Worm (Caenorhabditis elegans): Measurements from ENCODE around the gene afmd-1.
A peak's percentile ranks its signal among the peaks of the same experiment; 100 is the strongest.

The afmd-1 gene

ce11 chrIV:7205969-7206368 lies 38.1 kb upstream of the afmd-1 start, which contains the start of gene kcc-1:
TSS of gene kcc-1 (plus strand) at chrIV:7206269.
- TF ChIP-seq lsy-2 (tag; optimal IDR thresholded peaks at IDR 0.05): no peak
- TF ChIP-seq fos-1 (tag; optimal IDR thresholded peaks at IDR 0.05): no peak
- no peak for TF ChIP-seq aha-1 (tag; optimal IDR thresholded peaks at IDR 0.05)
- no peak for TF ChIP-seq sox-4 (tag; optimal IDR thresholded peaks at IDR 0.05)
- no peak for TF ChIP-seq hlh-17 (GFP tag; optimal IDR thresholded peaks at IDR 0.05; ENCODE audit: borderline replicate concordance)
- TF ChIP-seq nhr-237 (tag; optimal IDR thresholded peaks at IDR 0.05): no peak
- no peak for TF ChIP-seq grh-1 (GFP tag; IDR thresholded peaks at IDR 0.05)
- no peak for TF ChIP-seq dpl-1 (GFP tag; optimal IDR thresholded peaks at IDR 0.05)
- TF ChIP-seq swsn-7 (tag; optimal IDR thresholded peaks at IDR 0.05): no peak
- TF ChIP-seq elt-2 (tag; optimal IDR thresholded peaks at IDR 0.05): no peak
- TF ChIP-seq C04F5.9 (tag; optimal IDR thresholded peaks at IDR 0.05): no peak

ce11 chrIV:7208961-7209360 lies 35.1 kb upstream of the afmd-1 start:
- peak; percentile 90 for TF ChIP-seq blmp-1 (tag; optimal IDR thresholded peaks at IDR 0.05)
- TF ChIP-seq nhr-12 (tag; optimal IDR thresholded peaks at IDR 0.05): no peak
- no peak for TF ChIP-seq sox-4 (tag; optimal IDR thresholded peaks at IDR 0.05)
- no peak for TF ChIP-seq efl-1 (optimal IDR thresholded peaks at IDR 0.05)
- TF ChIP-seq efl-1 (GFP tag; optimal IDR thresholded peaks at IDR 0.05 in 1 of 2): peak in 1 of 2 experiments; percentile 43
- TF ChIP-seq lir-3 (tag; optimal IDR thresholded peaks at IDR 0.05; ENCODE audit: poor library complexity): no peak
- no peak for TF ChIP-seq unc-30 (tag; optimal IDR thresholded peaks at IDR 0.05)
- TF ChIP-seq nhr-76 (tag; optimal IDR thresholded peaks at IDR 0.05): no peak
- TF ChIP-seq lin-13 (GFP tag; optimal IDR thresholded peaks at IDR 0.05): no peak
- TF ChIP-seq vab-15 (tag; optimal IDR thresholded peaks at IDR 0.05): no peak
- TF ChIP-seq nhr-28 (tag; optimal IDR thresholded peaks at IDR 0.05): no peak
- TF ChIP-seq pqm-1 (tag; optimal IDR thresholded peaks at IDR 0.05): no peak
- no peak for TF ChIP-seq tlp-1 (tag; optimal IDR thresholded peaks at IDR 0.05)

- TF ChIP-seq ztf-4 (tag; optimal IDR thresholded peaks at IDR 0.05) (no peak), rnt-1 (tag; optimal IDR thresholded peaks at IDR 0.05) (no peak), nhr-76 (tag; optimal IDR thresholded peaks at IDR 0.05) (no peak)
These were observed 32.7 kb upstream of the afmd-1 start for ce11 chrIV:7211313-7211712.

- no peak for TF ChIP-seq nhr-84 (tag; optimal IDR thresholded peaks at IDR 0.05)
- no peak for TF ChIP-seq dsc-1 (tag; optimal IDR thresholded peaks at IDR 0.05)
- no peak for TF ChIP-seq ztf-11 (tag; optimal IDR thresholded peaks at IDR 0.05)
- TF ChIP-seq ztf-4 (tag; optimal IDR thresholded peaks at IDR 0.05): no peak
- no peak for TF ChIP-seq egl-27 (tag; optimal IDR thresholded peaks at IDR 0.05)
- no peak for TF ChIP-seq nhr-85 (tag)
- TF ChIP-seq lin-39 (tag; optimal IDR thresholded peaks at IDR 0.05): no peak
- TF ChIP-seq lin-35 (GFP tag; optimal IDR thresholded peaks at IDR 0.05): peak in 1 of 2 experiments; percentile 14
These were observed 31.3 kb upstream of the afmd-1 start for ce11 chrIV:7212769-7213168.

ce11 chrIV:7216210-7216609 lies 27.8 kb upstream of the afmd-1 start:
- TF ChIP-seq swsn-7 (tag; optimal IDR thresholded peaks at IDR 0.05) (no peak), lir-3 (tag; optimal IDR thresholded peaks at IDR 0.05; ENCODE audit: poor library complexity) (no peak), fkh-10 (GFP tag; optimal IDR thresholded peaks at IDR 0.05) (no peak), nhr-11 (tag; optimal IDR thresholded peaks at IDR 0.05) (no peak), sup-37 (GFP tag; optimal IDR thresholded peaks at IDR 0.05) (no peak), blmp-1 (tag; optimal IDR thresholded peaks at IDR 0.05) (no peak), nhr-77 (tag; optimal IDR thresholded peaks at IDR 0.05) (no peak), lin-39 (tag; optimal IDR thresholded peaks at IDR 0.05) (no peak), pag-3 (tag; optimal IDR thresholded peaks at IDR 0.05; ENCODE audit: borderline replicate concordance, insufficient read depth) (no peak), zip-4 (GFP tag; optimal IDR thresholded peaks at IDR 0.05) (no peak), elt-3 (tag; optimal IDR thresholded peaks at IDR 0.05) (no peak), lin-13 (GFP tag; optimal IDR thresholded peaks at IDR 0.05) (no peak), aha-1 (tag; optimal IDR thresholded peaks at IDR 0.05) (no peak), unc-62 (GFP tag; optimal IDR thresholded peaks at IDR 0.05) (no peak)
